Fruit fly (Drosophila melanogaster): Measurements from ENCODE around the gene cass.

- TF ChIP-seq Clk (GFP tag; optimal IDR thresholded peaks at IDR 0.05): no peak
- TF ChIP-seq CG7045 (GFP tag; optimal IDR thresholded peaks at IDR 0.05): no peak
- TF ChIP-seq pad (GFP tag; optimal IDR thresholded peaks at IDR 0.05): no peak
- TF ChIP-seq tj (GFP tag; optimal IDR thresholded peaks at IDR 0.05): no peak
- no peak for TF ChIP-seq bab1 (GFP tag; optimal IDR thresholded peaks at IDR 0.05)
- TF ChIP-seq CG5204 (GFP tag; optimal IDR thresholded peaks at IDR 0.05): no peak
- TF ChIP-seq kay (GFP tag; ENCODE audit: borderline replicate concordance): no peak
These were observed 41.2 kb downstream of the cass start, which contains the start of gene CG33928 for dm6 chr2L:17436500-17436899.
